Worm (Caenorhabditis elegans) whole organism, late embryonic: ENCODE measurements around the gene plk-1.
A peak's percentile ranks its signal among the peaks of the same experiment; 100 is the strongest.

Experiments
- C08G9.2 ChIP-seq: sonication (generic microtip); optimal IDR thresholded peaks from 2 replicates; lab custom pipeline; 2016; ENCODE audit warnings: mild to moderate bottlenecking, missing genetic modification characterization, moderate library complexity, missing compliant biosample characterization
- C38D4.7 ChIP-seq: fragments of 200-800 bp; sonication (Bioruptor generic); optimal IDR thresholded peaks from 2 replicates; lab custom pipeline; 2018; ENCODE audit warnings: mild to moderate bottlenecking, missing genetic modification characterization, moderate library complexity, missing compliant biosample characterization
- F13H6.1 ChIP-seq: sonication (generic microtip); optimal IDR thresholded peaks from 2 replicates; lab custom pipeline; 2016; ENCODE audit warnings: missing genetic modification characterization, missing compliant biosample characterization
- K02D7.2 ChIP-seq: sonication (generic microtip); optimal IDR thresholded peaks from 2 replicates; lab custom pipeline; 2017; ENCODE audit warnings: mild to moderate bottlenecking, missing genetic modification characterization, missing compliant biosample characterization
- K09A11.1 ChIP-seq: sonication (generic microtip); optimal IDR thresholded peaks from 2 replicates; lab custom pipeline; 2017; ENCODE audit warnings: antibody characterized with exemption, mild to moderate bottlenecking, missing genetic modification characterization, missing compliant biosample characterization; ENCODE audit not compliant: insufficient read depth
- T23F11.4 ChIP-seq: fragments of 200-800 bp; sonication (Bioruptor generic); optimal IDR thresholded peaks from 2 replicates; lab custom pipeline; 2018; ENCODE audit warnings: mild to moderate bottlenecking, missing genetic modification characterization, missing compliant biosample characterization
- Y22D7AL.16 ChIP-seq: sonication (generic microtip); optimal IDR thresholded peaks from 2 replicates; lab custom pipeline; 2016; ENCODE audit warnings: missing genetic modification characterization, missing compliant biosample characterization
- ahr-1 ChIP-seq: sonication (generic microtip); optimal IDR thresholded peaks from 2 replicates; lab custom pipeline; 2016; ENCODE audit warnings: missing genetic modification characterization, missing compliant biosample characterization
- ama-1 ChIP-seq: fragments of 150-350 bp; optimal IDR thresholded peaks from 2 replicates; lab custom pipeline; 2014
- ceh-14 ChIP-seq: sonication (generic microtip); optimal IDR thresholded peaks from 2 replicates; lab custom pipeline; 2016; ENCODE audit warnings: missing genotype, missing genetic modification characterization, missing compliant biosample characterization
- ceh-18 ChIP-seq: sonication (generic microtip); optimal IDR thresholded peaks from 2 replicates; lab custom pipeline; 2016; ENCODE audit warnings: missing genetic modification characterization, missing compliant biosample characterization
- ceh-19 ChIP-seq: fragments of 200-800 bp; sonication (Bioruptor generic); optimal IDR thresholded peaks from 2 replicates; lab custom pipeline; 2018; ENCODE audit warnings: mild to moderate bottlenecking, missing genetic modification characterization, missing compliant biosample characterization
- ceh-2 ChIP-seq: sonication (generic microtip); optimal IDR thresholded peaks from 2 replicates; lab custom pipeline; 2016; ENCODE audit warnings: missing genotype, missing genetic modification characterization, missing compliant biosample characterization
- ceh-31 ChIP-seq: sonication (generic microtip); optimal IDR thresholded peaks from 2 replicates; lab custom pipeline; 2016; ENCODE audit warnings: missing genetic modification characterization, missing compliant biosample characterization
- ceh-45 ChIP-seq: fragments of 200-800 bp; sonication (Bioruptor generic); IDR thresholded peaks from 2 replicates; pipeline ENCODE4 v1.3.6; 2022; ENCODE audit warnings: missing genetic modification reagents, missing genetic modification characterization, missing compliant biosample characterization
- ceh-48 ChIP-seq: sonication (generic microtip); optimal IDR thresholded peaks from 2 replicates; lab custom pipeline; 2016; ENCODE audit warnings: missing genetic modification characterization, inconsistent platforms, missing compliant biosample characterization
- che-1 ChIP-seq: sonication (generic microtip); optimal IDR thresholded peaks from 2 replicates; lab custom pipeline; 2016; ENCODE audit warnings: mild to moderate bottlenecking, missing genetic modification characterization, missing compliant biosample characterization
- dmd-4 ChIP-seq: sonication (generic microtip); optimal IDR thresholded peaks from 2 replicates; lab custom pipeline; 2016; ENCODE audit warnings: borderline replicate concordance, missing genetic modification characterization, missing compliant biosample characterization
- dve-1 ChIP-seq: sonication (generic microtip); optimal IDR thresholded peaks from 2 replicates; lab custom pipeline; 2017; ENCODE audit warnings: antibody characterized with exemption, mild to moderate bottlenecking, missing genetic modification characterization, missing compliant biosample characterization
- elt-2 ChIP-seq: sonication (generic microtip); optimal IDR thresholded peaks from 2 replicates; lab custom pipeline; 2016; ENCODE audit warnings: missing genetic modification reagents, missing genetic modification characterization, missing compliant biosample characterization
- elt-4 ChIP-seq: sonication (generic microtip); optimal IDR thresholded peaks from 2 replicates; lab custom pipeline; 2016; ENCODE audit warnings: missing genetic modification characterization, missing compliant biosample characterization
- ets-4 ChIP-seq: sonication (generic microtip); optimal IDR thresholded peaks from 2 replicates; lab custom pipeline; 2016; ENCODE audit warnings: missing genetic modification characterization, missing compliant biosample characterization
- eyg-1 ChIP-seq: sonication (generic microtip); optimal IDR thresholded peaks from 2 replicates; lab custom pipeline; 2016; ENCODE audit warnings: missing genotype, missing genetic modification characterization, missing compliant biosample characterization
- hlh-13 ChIP-seq: fragments of 200-800 bp; sonication (Bioruptor generic); optimal IDR thresholded peaks from 2 replicates; lab custom pipeline; 2018; ENCODE audit warnings: mild to moderate bottlenecking, missing genetic modification characterization, missing compliant biosample characterization
- hlh-15 ChIP-seq: sonication (generic microtip); optimal IDR thresholded peaks from 2 replicates; lab custom pipeline; 2016; ENCODE audit warnings: missing genetic modification characterization, missing compliant biosample characterization
- hlh-30 ChIP-seq: sonication (generic microtip); optimal IDR thresholded peaks from 2 replicates; lab custom pipeline; 2017; ENCODE audit warnings: antibody characterized with exemption, missing genetic modification characterization, missing compliant biosample characterization; ENCODE audit not compliant: insufficient read depth
- hlh-6 ChIP-seq: sonication (generic microtip); optimal IDR thresholded peaks from 2 replicates; lab custom pipeline; 2016; ENCODE audit warnings: missing genotype, missing genetic modification characterization, missing compliant biosample characterization
- hlh-8 ChIP-seq: sonication (generic microtip); optimal IDR thresholded peaks from 2 replicates; lab custom pipeline; 2016; ENCODE audit warnings: missing genotype, missing genetic modification characterization, missing compliant biosample characterization
- lim-6 ChIP-seq: sonication (generic microtip); optimal IDR thresholded peaks from 2 replicates; lab custom pipeline; 2016; ENCODE audit warnings: missing genetic modification characterization, missing compliant biosample characterization
- madf-2 ChIP-seq: sonication (generic microtip); optimal IDR thresholded peaks from 2 replicates; lab custom pipeline; 2017; ENCODE audit warnings: missing genetic modification characterization, missing compliant biosample characterization
- mec-3 ChIP-seq: sonication (generic microtip); optimal IDR thresholded peaks from 2 replicates; lab custom pipeline; 2016; ENCODE audit warnings: borderline replicate concordance, missing genetic modification characterization, missing compliant biosample characterization
- nfya-1 ChIP-seq: sonication (generic microtip); optimal IDR thresholded peaks from 2 replicates; lab custom pipeline; 2017; ENCODE audit warnings: missing genetic modification characterization, mild to moderate bottlenecking, missing compliant biosample characterization, antibody characterized with exemption, moderate library complexity
- npax-4 ChIP-seq: sonication (generic microtip); optimal IDR thresholded peaks from 2 replicates; lab custom pipeline; 2016; ENCODE audit warnings: missing genetic modification characterization, missing compliant biosample characterization
- pax-1 ChIP-seq: fragments of 150-350 bp; optimal IDR thresholded peaks from 2 replicates; lab custom pipeline; 2014; ENCODE audit warnings: missing biosample characterization, missing genetic modification characterization
- pha-2 ChIP-seq: sonication (generic microtip); optimal IDR thresholded peaks from 2 replicates; lab custom pipeline; 2017; ENCODE audit warnings: mild to moderate bottlenecking, missing genetic modification characterization, missing compliant biosample characterization
- pqm-1 ChIP-seq: sonication (generic microtip); optimal IDR thresholded peaks from 2 replicates; lab custom pipeline; 2016; ENCODE audit warnings: missing genetic modification characterization, missing compliant biosample characterization
- rnt-1 ChIP-seq: sonication (generic microtip); optimal IDR thresholded peaks from 2 replicates; lab custom pipeline; 2016; ENCODE audit warnings: missing genetic modification characterization, missing compliant biosample characterization
- sdc-2 ChIP-seq: sonication (generic microtip); optimal IDR thresholded peaks from 2 replicates; lab custom pipeline; 2016; ENCODE audit warnings: missing genotype, missing genetic modification characterization, missing compliant biosample characterization
- sox-2 ChIP-seq: fragments of 200-800 bp; sonication (Bioruptor generic); IDR thresholded peaks from 2 replicates; pipeline ENCODE4 v1.3.6; 2022; ENCODE audit warnings: missing genetic modification reagents, missing genetic modification characterization, missing compliant biosample characterization
- sox-4 ChIP-seq: sonication (generic microtip); optimal IDR thresholded peaks from 2 replicates; lab custom pipeline; 2017; ENCODE audit warnings: mild to moderate bottlenecking, missing genetic modification characterization, inconsistent platforms, missing compliant biosample characterization
- tbx-2 ChIP-seq: sonication (generic microtip); optimal IDR thresholded peaks from 2 replicates; lab custom pipeline; 2016; ENCODE audit warnings: missing genetic modification characterization, missing compliant biosample characterization
- tbx-7 ChIP-seq: sonication (generic microtip); optimal IDR thresholded peaks from 2 replicates; lab custom pipeline; 2016; ENCODE audit warnings: missing genotype, missing genetic modification characterization, missing compliant biosample characterization
- ttx-3 ChIP-seq: sonication (generic microtip); optimal IDR thresholded peaks from 2 replicates; lab custom pipeline; 2016; ENCODE audit warnings: missing genetic modification reagents, missing genetic modification characterization, missing compliant biosample characterization
- unc-3 ChIP-seq, 2 experiments: fragments of 200-800 bp in 1 of 2; sonication (Bioruptor generic) in 1 of 2; sonication (generic microtip) in 1 of 2; conservative IDR thresholded peaks in 1 of 2; optimal IDR thresholded peaks in 1 of 2; 2 replicates each; pipeline versions ENCODE4 v1.3.6 to Lab custom; 2016 to 2022; ENCODE audit warnings: missing compliant biosample characterization in 2 of 2, missing genetic modification characterization in 2 of 2, missing genetic modification reagents in 1 of 2
- unc-42 ChIP-seq: sonication (generic microtip); optimal IDR thresholded peaks from 2 replicates; lab custom pipeline; 2016; ENCODE audit warnings: missing genotype, missing genetic modification characterization, missing compliant biosample characterization
- unc-86 ChIP-seq: sonication (generic microtip); optimal IDR thresholded peaks from 2 replicates; lab custom pipeline; 2016; ENCODE audit warnings: missing genetic modification characterization, missing compliant biosample characterization
- ztf-16 ChIP-seq: sonication (generic microtip); optimal IDR thresholded peaks from 2 replicates; lab custom pipeline; 2017; ENCODE audit warnings: missing genetic modification characterization, missing compliant biosample characterization

Gene plk-1

DNA sequence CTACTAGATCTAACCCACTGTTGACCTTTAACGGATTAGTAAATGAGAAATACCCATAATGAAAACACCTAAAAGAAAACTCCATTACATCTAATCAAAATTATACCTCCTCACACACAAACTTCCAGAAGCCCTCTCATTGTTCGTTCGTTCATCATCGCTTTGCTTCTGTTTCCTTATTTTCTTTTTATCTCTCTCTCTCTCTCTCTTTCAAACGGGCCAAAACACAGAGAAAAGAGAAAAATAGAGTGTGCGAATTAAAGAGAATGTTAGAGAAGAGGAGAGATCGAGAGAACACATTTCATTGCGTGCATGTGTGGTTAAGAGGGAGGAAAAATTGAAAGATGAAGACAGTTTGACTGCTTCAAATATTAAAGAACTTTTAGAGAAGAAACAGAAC lies 23.2 kb downstream of the plk-1 start:
- TF ChIP-seq nfya-1 (tag; lab: Kevin White, UChicago) (peak; percentile 71), elt-2 (tag; lab: Kevin White, UChicago) (no peak), K02D7.2 (tag; lab: Kevin White, UChicago) (no peak), hlh-15 (no peak), sox-2 (GFP tag; lab: Robert Waterston, UW) (peak; percentile 7; the same call in 1 of the 2 replicates), unc-3 (GFP tag; conservative IDR thresholded peaks at IDR 0.05; lab: Robert Waterston, UW) (no peak), unc-3 (tag; optimal IDR thresholded peaks at IDR 0.05; lab: Kevin White, UChicago) (no peak), ceh-31 (tag; lab: Kevin White, UChicago) (peak; percentile 46), unc-42 (peak; percentile 41), tbx-2 (tag; lab: Kevin White, UChicago) (peak; percentile 13), rnt-1 (tag; lab: Kevin White, UChicago) (peak; percentile 17), pax-1 (tag; lab: Kevin White, UChicago) (peak; percentile 66)
- TF ChIP-seq, all 69 proteins: peak for 7

DNA sequence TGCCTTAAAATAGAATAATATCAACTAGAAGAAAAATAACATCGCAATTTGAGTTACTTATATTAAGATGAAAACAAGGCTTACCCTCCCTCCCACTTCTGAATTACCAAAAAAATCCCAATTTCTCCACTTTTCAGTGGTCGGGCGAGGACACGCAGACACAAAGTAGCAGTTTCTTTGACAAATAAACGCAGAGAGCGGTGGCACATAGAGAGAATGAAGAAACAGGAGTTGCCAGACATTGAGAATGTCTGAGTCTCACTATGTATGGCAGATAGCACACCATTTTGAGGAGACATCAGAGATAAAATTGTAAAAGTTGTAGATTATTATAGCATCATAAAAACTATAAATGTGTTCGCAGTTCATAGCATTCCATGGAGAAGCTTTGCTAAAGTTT lies 24.1 kb downstream of the plk-1 start:
- TF ChIP-seq ttx-3, result no peak
- TF ChIP-seq rnt-1 (tag; lab: Kevin White, UChicago), result no peak
- no peak for TF ChIP-seq ahr-1
- no peak for TF ChIP-seq K09A11.1 (tag; lab: Kevin White, UChicago)
- TF ChIP-seq hlh-8 (tag; lab: Kevin White, UChicago), result no peak
- TF ChIP-seq lim-6, result no peak
- TF ChIP-seq ceh-2 (tag; lab: Kevin White, UChicago), result no peak
- TF ChIP-seq elt-2 (tag; lab: Kevin White, UChicago), result peak; percentile 18
- no peak for TF ChIP-seq pqm-1 (tag; lab: Kevin White, UChicago)
- no peak for TF ChIP-seq T23F11.4 (GFP tag; lab: Kevin White, UChicago)
- no peak for TF ChIP-seq ceh-19 (GFP tag; lab: Kevin White, UChicago)
- no peak for TF ChIP-seq ceh-18 (tag; lab: Kevin White, UChicago)
- TF ChIP-seq pha-2 (tag; lab: Kevin White, UChicago), result no peak
- TF ChIP-seq nfya-1 (tag; lab: Kevin White, UChicago), result peak; percentile 63
- TF ChIP-seq K02D7.2 (tag; lab: Kevin White, UChicago), result no peak
- TF ChIP-seq mec-3 (tag; lab: Kevin White, UChicago), result no peak
- no peak for TF ChIP-seq ztf-16 (tag; lab: Kevin White, UChicago)
- TF ChIP-seq dve-1 (tag; lab: Kevin White, UChicago), result peak; percentile 10
- TF ChIP-seq ceh-14, result no peak
- TF ChIP-seq unc-86 (tag; lab: Kevin White, UChicago), result no peak
- no peak for TF ChIP-seq madf-2
- TF ChIP-seq tbx-2 (tag; lab: Kevin White, UChicago), result peak; percentile 30
- no peak for TF ChIP-seq npax-4 (tag; lab: Kevin White, UChicago)
- no peak for TF ChIP-seq hlh-13
- TF ChIP-seq tbx-7, result no peak
- TF ChIP-seq ama-1 (lab: Kevin White, UChicago), result no peak
- no peak for TF ChIP-seq sdc-2 (tag; lab: Kevin White, UChicago)

DNA sequence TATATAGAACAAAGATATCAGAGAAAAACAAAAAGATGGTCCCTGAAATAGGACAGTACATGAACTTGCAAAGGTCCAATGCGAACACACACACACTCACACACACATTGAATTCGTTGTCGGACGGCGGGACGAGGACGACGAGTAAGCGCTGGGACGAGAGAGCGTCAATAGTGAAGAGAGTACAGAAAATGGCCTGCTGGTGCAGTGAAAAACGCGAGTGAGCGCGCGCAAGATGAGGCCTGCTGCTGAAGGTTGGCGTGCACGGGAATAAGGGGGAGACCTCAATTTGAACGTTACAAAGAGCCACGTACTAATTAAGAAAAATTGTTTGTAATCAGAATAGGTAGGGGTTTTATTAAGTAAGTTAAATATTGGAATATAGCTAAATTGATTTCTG lies 25.8 kb downstream of the plk-1 start:
- TF ChIP-seq hlh-6 (tag; lab: Kevin White, UChicago), result no peak
- no peak for TF ChIP-seq C38D4.7 (GFP tag; lab: Kevin White, UChicago)
- no peak for TF ChIP-seq hlh-8 (tag; lab: Kevin White, UChicago)
- no peak for TF ChIP-seq sox-2 (GFP tag; lab: Robert Waterston, UW)
- TF ChIP-seq eyg-1 (tag; lab: Kevin White, UChicago), result no peak
- TF ChIP-seq F13H6.1 (tag; lab: Kevin White, UChicago), result no peak
- TF ChIP-seq ama-1 (lab: Kevin White, UChicago), result no peak
- no peak for TF ChIP-seq dmd-4 (tag; lab: Kevin White, UChicago)
- TF ChIP-seq mec-3 (tag; lab: Kevin White, UChicago), result no peak
- no peak for TF ChIP-seq sox-4 (tag; lab: Kevin White, UChicago)
- TF ChIP-seq K09A11.1 (tag; lab: Kevin White, UChicago), result no peak
- peak; percentile 22 for TF ChIP-seq hlh-30
- no peak for TF ChIP-seq lim-6
- no peak for TF ChIP-seq che-1 (tag; lab: Kevin White, UChicago)
- TF ChIP-seq elt-4 (tag; lab: Kevin White, UChicago), result no peak
- peak; percentile 15 for TF ChIP-seq nfya-1 (tag; lab: Kevin White, UChicago)
- TF ChIP-seq tbx-2 (tag; lab: Kevin White, UChicago), result peak; percentile 23
- peak; percentile 9 for TF ChIP-seq rnt-1 (tag; lab: Kevin White, UChicago)
- no peak for TF ChIP-seq C08G9.2 (tag; lab: Kevin White, UChicago)
- TF ChIP-seq Y22D7AL.16 (tag; lab: Kevin White, UChicago), result no peak
- TF ChIP-seq ets-4, result no peak
- TF ChIP-seq ceh-48 (tag; lab: Kevin White, UChicago), result no peak
- TF ChIP-seq tbx-7, result no peak
- no peak for TF ChIP-seq unc-3 (GFP tag; conservative IDR thresholded peaks at IDR 0.05; lab: Robert Waterston, UW)
- no peak for TF ChIP-seq unc-3 (tag; optimal IDR thresholded peaks at IDR 0.05; lab: Kevin White, UChicago)
- no peak for TF ChIP-seq K02D7.2 (tag; lab: Kevin White, UChicago)
- TF ChIP-seq hlh-15, result no peak
- no peak for TF ChIP-seq ceh-45 (GFP tag; lab: Robert Waterston, UW)
